Worm (Caenorhabditis elegans): ENCODE measurements around the gene ins-14.

Gene ins-14

ce11 chrII:6745783-6746182 lies at the start of gene ins-14:
TSS of gene ins-14 (minus strand) at chrII:6745814.
- TF ChIP-seq ceh-36 (tag; optimal IDR thresholded peaks at IDR 0.05) (no peak), tbx-37 (GFP tag; conservative IDR thresholded peaks at IDR 0.05) (no peak), tra-4 (tag; optimal IDR thresholded peaks at IDR 0.05) (no peak), B0310.2 (tag; optimal IDR thresholded peaks at IDR 0.05) (no peak)

ce11 chrII:6791891-6792290 lies 46.3 kb upstream of the ins-14 start, which contains the start of gene T13C2.2:
TSS of gene T13C2.2 (plus strand) at chrII:6792191.
- TF ChIP-seq ceh-13 (GFP tag; optimal IDR thresholded peaks at IDR 0.05) (no peak), aly-1 (tag; optimal IDR thresholded peaks at IDR 0.05) (no peak), hmg-4 (GFP tag; optimal IDR thresholded peaks at IDR 0.05) (no peak), ets-7 (tag; optimal IDR thresholded peaks at IDR 0.05) (no peak), sea-1 (GFP tag; conservative IDR thresholded peaks at IDR 0.05) (no peak), tbx-11 (GFP tag; IDR thresholded peaks at IDR 0.05) (no peak), F13C5.2 (tag; optimal IDR thresholded peaks at IDR 0.05) (no peak), B0310.2 (tag; optimal IDR thresholded peaks at IDR 0.05) (no peak), pes-1 (GFP tag; IDR thresholded peaks at IDR 0.05) (no peak), hnd-1 (tag; optimal IDR thresholded peaks at IDR 0.05) (no peak)

- no peak for TF ChIP-seq tbx-37 (GFP tag; conservative IDR thresholded peaks at IDR 0.05)
- no peak for TF ChIP-seq ama-1 (optimal IDR thresholded peaks at IDR 0.05)
- no peak for TF ChIP-seq scrt-1 (GFP tag; IDR thresholded peaks at IDR 0.05)
- TF ChIP-seq pes-1 (GFP tag; IDR thresholded peaks at IDR 0.05) = no peak
- no peak for TF ChIP-seq ceh-36 (tag; optimal IDR thresholded peaks at IDR 0.05)
- no peak for TF ChIP-seq ceh-13 (GFP tag; optimal IDR thresholded peaks at IDR 0.05)
- TF ChIP-seq tra-4 (tag; optimal IDR thresholded peaks at IDR 0.05) = no peak
- TF ChIP-seq F13C5.2 (tag; optimal IDR thresholded peaks at IDR 0.05) = no peak
- TF ChIP-seq B0310.2 (tag; optimal IDR thresholded peaks at IDR 0.05) = no peak
- no peak for TF ChIP-seq tbx-11 (GFP tag; IDR thresholded peaks at IDR 0.05)
These were observed 43.2 kb upstream of the ins-14 start, which contains the start of gene T13C2.3 for ce11 chrII:6788672-6789298. TSS of gene T13C2.3 (plus strand) at chrII:6789248.

- TF ChIP-seq ceh-36 (tag; optimal IDR thresholded peaks at IDR 0.05) (no peak), hnd-1 (tag; optimal IDR thresholded peaks at IDR 0.05) (no peak), flt-1 (GFP tag; IDR thresholded peaks at IDR 0.05) (no peak), aly-1 (tag; optimal IDR thresholded peaks at IDR 0.05) (no peak), pes-1 (GFP tag; IDR thresholded peaks at IDR 0.05) (no peak), tbx-37 (GFP tag; conservative IDR thresholded peaks at IDR 0.05) (no peak), ets-7 (tag; optimal IDR thresholded peaks at IDR 0.05) (no peak)
These were observed 37.8 kb upstream of the ins-14 start, which contains the start of gene gldi-2 for ce11 chrII:6783377-6783829. TSS of gene gldi-2 (plus strand) at chrII:6783427.

- TF ChIP-seq hmg-4 (GFP tag; optimal IDR thresholded peaks at IDR 0.05) = peak; percentile 50
- no peak for TF ChIP-seq hmbx-1 (tag; optimal IDR thresholded peaks at IDR 0.05)
These were observed 37.1 kb upstream of the ins-14 start for ce11 chrII:6782738-6783163.

- TF ChIP-seq hmg-4 (GFP tag; optimal IDR thresholded peaks at IDR 0.05) = no peak
- TF ChIP-seq hmbx-1 (tag; optimal IDR thresholded peaks at IDR 0.05) = no peak
- TF ChIP-seq ceh-36 (tag; optimal IDR thresholded peaks at IDR 0.05) = no peak
- no peak for TF ChIP-seq pes-1 (GFP tag; IDR thresholded peaks at IDR 0.05)
- TF ChIP-seq tra-4 (tag; optimal IDR thresholded peaks at IDR 0.05) = no peak
- no peak for TF ChIP-seq ceh-13 (GFP tag; optimal IDR thresholded peaks at IDR 0.05)
- TF ChIP-seq B0310.2 (tag; optimal IDR thresholded peaks at IDR 0.05) = no peak
- no peak for TF ChIP-seq tbx-37 (GFP tag; conservative IDR thresholded peaks at IDR 0.05)
- TF ChIP-seq ama-1 (optimal IDR thresholded peaks at IDR 0.05) = no peak
- no peak for TF ChIP-seq aly-1 (tag; optimal IDR thresholded peaks at IDR 0.05)
- TF ChIP-seq scrt-1 (GFP tag; IDR thresholded peaks at IDR 0.05) = no peak
- no peak for TF ChIP-seq sea-1 (GFP tag; conservative IDR thresholded peaks at IDR 0.05)
- TF ChIP-seq tbx-11 (GFP tag; IDR thresholded peaks at IDR 0.05) = no peak
- no peak for TF ChIP-seq ets-7 (tag; optimal IDR thresholded peaks at IDR 0.05)
- no peak for TF ChIP-seq F13C5.2 (tag; optimal IDR thresholded peaks at IDR 0.05)
- no peak for TF ChIP-seq hnd-1 (tag; optimal IDR thresholded peaks at IDR 0.05)
These were observed 36.4 kb upstream of the ins-14 start for ce11 chrII:6781983-6782382.

- TF ChIP-seq pes-1 (GFP tag; IDR thresholded peaks at IDR 0.05) = no peak
- no peak for TF ChIP-seq hnd-1 (tag; optimal IDR thresholded peaks at IDR 0.05)
- no peak for TF ChIP-seq F13C5.2 (tag; optimal IDR thresholded peaks at IDR 0.05)
- TF ChIP-seq ama-1 (optimal IDR thresholded peaks at IDR 0.05) = no peak
- no peak for TF ChIP-seq tra-4 (tag; optimal IDR thresholded peaks at IDR 0.05)
- TF ChIP-seq scrt-1 (GFP tag; IDR thresholded peaks at IDR 0.05) = no peak
- TF ChIP-seq flt-1 (GFP tag; IDR thresholded peaks at IDR 0.05) = no peak
- no peak for TF ChIP-seq ceh-36 (tag; optimal IDR thresholded peaks at IDR 0.05)
- TF ChIP-seq aly-1 (tag; optimal IDR thresholded peaks at IDR 0.05) = no peak
- TF ChIP-seq tbx-11 (GFP tag; IDR thresholded peaks at IDR 0.05) = no peak
- TF ChIP-seq hmbx-1 (tag; optimal IDR thresholded peaks at IDR 0.05) = no peak
- TF ChIP-seq sea-1 (GFP tag; conservative IDR thresholded peaks at IDR 0.05) = no peak
- TF ChIP-seq ceh-13 (GFP tag; optimal IDR thresholded peaks at IDR 0.05) = no peak
- no peak for TF ChIP-seq tbx-37 (GFP tag; conservative IDR thresholded peaks at IDR 0.05)
- no peak for TF ChIP-seq B0310.2 (tag; optimal IDR thresholded peaks at IDR 0.05)
These were observed 35.6 kb upstream of the ins-14 start for ce11 chrII:6781231-6781630.

- no peak for TF ChIP-seq F13C5.2 (tag; optimal IDR thresholded peaks at IDR 0.05)
- TF ChIP-seq B0310.2 (tag; optimal IDR thresholded peaks at IDR 0.05) = no peak
- TF ChIP-seq flt-1 (GFP tag; IDR thresholded peaks at IDR 0.05) = no peak
- no peak for TF ChIP-seq ets-7 (tag; optimal IDR thresholded peaks at IDR 0.05)
- no peak for TF ChIP-seq scrt-1 (GFP tag; IDR thresholded peaks at IDR 0.05)
- no peak for TF ChIP-seq tbx-11 (GFP tag; IDR thresholded peaks at IDR 0.05)
- TF ChIP-seq hnd-1 (tag; optimal IDR thresholded peaks at IDR 0.05) = no peak
- no peak for TF ChIP-seq hmbx-1 (tag; optimal IDR thresholded peaks at IDR 0.05)
These were observed 33.5 kb upstream of the ins-14 start, which contains the start of gene T13C2.7 for ce11 chrII:6779104-6779503. TSS of gene T13C2.7 (plus strand) at chrII:6779404.
